Fruit fly (Drosophila melanogaster) whole organism, prepupa: ENCODE data around the gene CG18542.

Source experiments
- Hr39 ChIP-seq: fragments of 200-800 bp; sonication (Bioruptor generic); optimal IDR thresholded peaks from 2 replicates; lab custom pipeline; 2016; ENCODE audit warnings: missing biosample characterization, missing genetic modification characterization
- Hr4 ChIP-seq: fragments of 200-800 bp; sonication (Bioruptor generic); optimal IDR thresholded peaks from 3 replicates; lab custom pipeline; 2016; ENCODE audit warnings: missing biosample characterization, missing genetic modification characterization
- eg ChIP-seq: fragments of 200-800 bp; sonication (Bioruptor generic); IDR thresholded peaks from 3 replicates; pipeline ENCODE4 v1.3.6; 2022; ENCODE audit warnings: missing biosample characterization, missing genetic modification characterization

DNA sequence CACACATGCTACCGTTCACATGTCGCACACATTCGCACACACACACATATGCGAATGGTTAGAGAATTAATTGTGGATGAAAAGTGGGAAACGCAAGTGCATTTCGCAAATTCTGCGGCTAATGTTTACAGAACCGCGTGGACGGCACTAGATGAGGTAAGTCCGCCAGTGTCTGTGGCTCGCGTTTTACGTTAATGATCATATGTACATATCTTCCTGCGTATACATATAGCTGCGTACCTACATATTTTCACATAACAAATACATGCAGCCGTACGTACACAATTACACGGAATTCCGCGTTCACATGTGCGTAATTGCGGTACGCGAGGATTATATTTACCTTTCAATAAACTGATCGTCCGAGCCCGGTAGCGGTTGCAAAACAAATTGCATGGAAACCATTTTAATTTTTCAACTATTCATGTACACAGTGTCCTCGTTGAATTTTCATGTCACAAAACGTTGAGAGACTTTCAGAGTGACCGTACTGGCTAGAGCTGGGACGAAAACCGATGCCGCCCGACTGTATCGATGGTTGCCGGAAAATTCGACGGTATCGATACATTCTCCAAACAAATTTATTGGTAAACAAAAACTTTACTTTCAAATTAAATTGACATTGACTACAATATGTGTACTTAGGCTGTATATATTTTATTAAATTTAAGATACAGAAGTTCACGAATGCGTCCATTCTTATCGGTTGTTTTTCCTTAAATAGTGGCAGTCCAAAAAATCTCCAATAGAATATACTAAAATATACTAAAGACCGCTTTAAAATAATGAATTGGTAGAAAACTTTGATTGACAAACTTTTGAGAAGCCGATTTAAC, 39.8 kb downstream of the CG18542 start, which contains the start of gene hyd:
- no peak for TF ChIP-seq eg (GFP tag; lab: Robert Waterston, UW)
- no peak for TF ChIP-seq Hr39
- TF ChIP-seq Hr4 (GFP tag; lab: Kevin White, UChicago): no peak
